Worm (Caenorhabditis elegans) whole organism, midembryonic: ENCODE results near the gene tkr-3.

Source experiments
- flt-1 ChIP-seq: fragments of 200-800 bp; sonication (Bioruptor generic); IDR thresholded peaks from 2 replicates; pipeline ENCODE4 v1.3.6; 2022; ENCODE audit warnings: missing genetic modification characterization, missing compliant biosample characterization
- med-1 ChIP-seq: sonication (generic microtip); optimal IDR thresholded peaks from 2 replicates; lab custom pipeline; 2017; ENCODE audit warnings: missing genetic modification characterization, mild to moderate bottlenecking, missing compliant biosample characterization, antibody characterized with exemption, missing genetic modification reagents; ENCODE audit not compliant: insufficient read depth
- ztf-29 ChIP-seq: fragments of 200-800 bp; sonication (Bioruptor generic); IDR thresholded peaks from 2 replicates; pipeline ENCODE4 v1.3.6; 2022; ENCODE audit warnings: missing genetic modification reagents, missing genetic modification characterization, missing compliant biosample characterization

DNA sequence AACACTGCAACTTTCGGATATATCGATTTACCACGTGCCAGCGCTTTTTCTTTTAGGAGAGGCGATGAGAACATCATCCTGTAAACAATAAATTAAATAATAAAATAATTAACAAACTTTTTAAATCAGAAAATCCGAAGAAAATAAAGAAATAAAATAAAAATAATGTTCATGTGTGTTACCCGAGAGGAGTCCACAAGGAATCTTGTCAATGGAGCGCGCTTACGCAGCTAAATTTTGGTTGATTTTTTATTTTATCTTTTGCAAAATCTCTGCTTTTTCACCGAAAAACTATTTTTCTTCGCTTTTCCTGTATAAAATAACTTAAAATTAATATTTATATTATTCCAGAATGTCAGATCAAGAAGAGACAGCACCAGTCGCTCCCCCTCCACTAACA, 38.3 kb upstream of the tkr-3 start, which contains the start of the genes C24D10.6 and C24D10.4:
- TF ChIP-seq med-1 (GFP tag; lab: Kevin White, UChicago) (no peak), ztf-29 (GFP tag; lab: Robert Waterston, UW) (no peak), flt-1 (GFP tag; lab: Robert Waterston, UW) (no peak)
